Worm (Caenorhabditis elegans) whole organism, L3 larva: Measurements from ENCODE around the gene clc-23.

Experiments
- R02D3.7 ChIP-seq: fragments of 150-350 bp; optimal IDR thresholded peaks from 2 replicates; lab custom pipeline; 2014; ENCODE audit warnings: missing biosample characterization, missing genetic modification characterization
- ZK546.5 ChIP-seq: sonication (generic microtip); optimal IDR thresholded peaks from 2 replicates; lab custom pipeline; 2017; ENCODE audit warnings: missing biosample characterization, missing genetic modification characterization
- aly-2 ChIP-seq: fragments of 150-350 bp; optimal IDR thresholded peaks from 2 replicates; lab custom pipeline; 2014; ENCODE audit warnings: missing biosample characterization, missing genetic modification characterization
- ama-1 ChIP-seq: fragments of 150-350 bp; optimal IDR thresholded peaks from 2 replicates; lab custom pipeline; 2018
- ceh-16 ChIP-seq: sonication (generic microtip); optimal IDR thresholded peaks from 2 replicates; lab custom pipeline; 2017; ENCODE audit warnings: missing biosample characterization, missing genetic modification characterization
- ceh-28 ChIP-seq: fragments of 150-350 bp; optimal IDR thresholded peaks from 2 replicates; lab custom pipeline; 2014; ENCODE audit warnings: missing biosample characterization, missing genetic modification reagents, missing genetic modification characterization
- ceh-9 ChIP-seq: sonication (generic microtip); optimal IDR thresholded peaks from 2 replicates; lab custom pipeline; 2018; ENCODE audit warnings: missing biosample characterization, missing genetic modification characterization
- egl-27 ChIP-seq: sonication (generic microtip); optimal IDR thresholded peaks from 4 replicates; lab custom pipeline; 2017; ENCODE audit warnings: missing biosample characterization, missing genetic modification reagents, missing genetic modification characterization
- egl-5 ChIP-seq: fragments of 150-350 bp; optimal IDR thresholded peaks from 2 replicates; lab custom pipeline; 2017; ENCODE audit warnings: missing biosample characterization, missing genetic modification reagents, missing genetic modification characterization, inconsistent platforms
- elt-1 ChIP-seq: fragments of 150-350 bp; optimal IDR thresholded peaks from 2 replicates; lab custom pipeline; 2014; ENCODE audit warnings: missing biosample characterization, missing genetic modification characterization
- elt-2 ChIP-seq: sonication (generic microtip); optimal IDR thresholded peaks from 2 replicates; lab custom pipeline; 2016; ENCODE audit warnings: missing genetic modification reagents, mild to moderate bottlenecking, missing genetic modification characterization, missing compliant biosample characterization
- eor-1 ChIP-seq, 2 experiments: fragments of 150-350 bp; optimal IDR thresholded peaks; 2 replicates each; lab custom pipeline; 2014 to 2018; ENCODE audit warnings: missing biosample characterization in 2 of 2, missing genetic modification characterization in 2 of 2
- fkh-10 ChIP-seq: sonication (generic microtip); optimal IDR thresholded peaks from 2 replicates; lab custom pipeline; 2017; ENCODE audit warnings: missing biosample characterization, missing genetic modification reagents, missing genetic modification characterization
- fos-1 ChIP-seq: fragments of 150-350 bp; optimal IDR thresholded peaks from 2 replicates; lab custom pipeline; 2014; ENCODE audit warnings: missing biosample characterization, missing genetic modification characterization
- hmg-11 ChIP-seq: sonication (generic microtip); optimal IDR thresholded peaks from 2 replicates; lab custom pipeline; 2016; ENCODE audit warnings: missing genetic modification characterization, missing compliant biosample characterization
- lin-15B ChIP-seq: fragments of 150-350 bp; optimal IDR thresholded peaks from 2 replicates; lab custom pipeline; 2014; ENCODE audit warnings: missing biosample characterization, missing genetic modification characterization
- lin-39 ChIP-seq: fragments of 150-350 bp; optimal IDR thresholded peaks from 2 replicates; lab custom pipeline; 2018; ENCODE audit warnings: missing biosample characterization, missing genetic modification reagents, missing genetic modification characterization
- mdl-1 ChIP-seq: fragments of 150-350 bp; optimal IDR thresholded peaks from 2 replicates; lab custom pipeline; 2014; ENCODE audit warnings: missing biosample characterization, missing genetic modification characterization
- nfya-1 ChIP-seq: sonication (generic microtip); optimal IDR thresholded peaks from 2 replicates; lab custom pipeline; 2017; ENCODE audit warnings: missing genetic modification characterization, mild to moderate bottlenecking, missing compliant biosample characterization, antibody characterized with exemption, moderate library complexity; ENCODE audit not compliant: insufficient read depth
- nhr-12 ChIP-seq: fragments of 150-350 bp; optimal IDR thresholded peaks from 2 replicates; lab custom pipeline; 2014; ENCODE audit warnings: missing biosample characterization, missing genetic modification characterization
- nhr-23 ChIP-seq: fragments of 150-350 bp; optimal IDR thresholded peaks from 2 replicates; lab custom pipeline; 2014; ENCODE audit warnings: missing biosample characterization, missing genetic modification reagents, missing genetic modification characterization
- nhr-237 ChIP-seq: fragments of 150-350 bp; optimal IDR thresholded peaks from 2 replicates; lab custom pipeline; 2014; ENCODE audit warnings: missing biosample characterization, missing genetic modification characterization
- nhr-25 ChIP-seq: sonication (generic microtip); optimal IDR thresholded peaks from 2 replicates; lab custom pipeline; 2017; ENCODE audit warnings: missing biosample characterization, missing genetic modification characterization
- nhr-28 ChIP-seq: fragments of 150-350 bp; optimal IDR thresholded peaks from 2 replicates; lab custom pipeline; 2014; ENCODE audit warnings: missing biosample characterization, missing genetic modification characterization
- nhr-43 ChIP-seq: sonication (generic microtip); optimal IDR thresholded peaks from 2 replicates; lab custom pipeline; 2016; ENCODE audit warnings: mild to moderate bottlenecking, missing genetic modification characterization, missing compliant biosample characterization; ENCODE audit not compliant: poor library complexity, severe bottlenecking
- nhr-67 ChIP-seq: fragments of 150-350 bp; optimal IDR thresholded peaks from 2 replicates; lab custom pipeline; 2014; ENCODE audit warnings: missing biosample characterization, missing genetic modification characterization
- nhr-76 ChIP-seq: fragments of 150-350 bp; sonication (generic microtip); optimal IDR thresholded peaks from 5 replicates; lab custom pipeline; 2014; ENCODE audit warnings: missing biosample characterization, missing genetic modification characterization
- pha-4 ChIP-seq: fragments of 150-350 bp; optimal IDR thresholded peaks from 2 replicates; lab custom pipeline; 2014; ENCODE audit warnings: missing biosample characterization, missing genetic modification reagents, missing genetic modification characterization
- pqm-1 ChIP-seq: fragments of 150-350 bp; optimal IDR thresholded peaks from 2 replicates; lab custom pipeline; 2017; ENCODE audit warnings: missing biosample characterization, missing genetic modification characterization, inconsistent platforms
- sea-2 ChIP-seq: fragments of 150-350 bp; sonication (generic microtip); optimal IDR thresholded peaks from 4 replicates; lab custom pipeline; 2014; ENCODE audit warnings: missing biosample characterization, missing genetic modification reagents, missing genetic modification characterization
- snpc-4 ChIP-seq: fragments of 150-350 bp; optimal IDR thresholded peaks from 2 replicates; lab custom pipeline; 2014; ENCODE audit warnings: missing biosample characterization, missing genetic modification characterization
- unc-39 ChIP-seq: sonication (generic microtip); optimal IDR thresholded peaks from 4 replicates; lab custom pipeline; 2017; ENCODE audit warnings: missing biosample characterization, missing genetic modification characterization
- zag-1 ChIP-seq: fragments of 150-350 bp; optimal IDR thresholded peaks from 2 replicates; lab custom pipeline; 2014; ENCODE audit warnings: missing biosample characterization, missing genetic modification characterization
- ztf-11 ChIP-seq: fragments of 150-350 bp; optimal IDR thresholded peaks from 2 replicates; lab custom pipeline; 2014; ENCODE audit warnings: missing biosample characterization, missing genetic modification characterization
- ztf-4 ChIP-seq: fragments of 150-350 bp; optimal IDR thresholded peaks from 2 replicates; lab custom pipeline; 2014; ENCODE audit warnings: missing biosample characterization, missing genetic modification characterization

The clc-23 gene

ce11 chrIII:1020732-1021131, at the start of gene clc-23:
TSS of gene clc-23 (plus strand) at chrIII:1020954.
- TF ChIP-seq egl-5 (tag; lab: Kevin White, UChicago) = no peak
- no peak for TF ChIP-seq nhr-67 (tag; lab: Kevin White, UChicago)
- TF ChIP-seq nhr-23 (tag; lab: Kevin White, UChicago) = no peak
- no peak for TF ChIP-seq aly-2 (tag; lab: Kevin White, UChicago)
- no peak for TF ChIP-seq lin-15B (tag; lab: Kevin White, UChicago)
- TF ChIP-seq egl-27 = no peak
- peak; percentile 65 for TF ChIP-seq elt-2 (tag; lab: Kevin White, UChicago)
- TF ChIP-seq ceh-16 (tag; lab: Kevin White, UChicago) = no peak
- TF ChIP-seq hmg-11 (tag; lab: Kevin White, UChicago) = no peak

- TF ChIP-seq nhr-67 (tag; lab: Kevin White, UChicago) (no peak), nhr-237 (no peak), nhr-28 (tag; lab: Kevin White, UChicago) (no peak), pha-4 (tag; lab: Kevin White, UChicago) (no peak), ceh-9 (no peak), ZK546.5 (no peak), ceh-16 (tag; lab: Kevin White, UChicago) (no peak), nhr-12 (tag; lab: Kevin White, UChicago) (no peak), zag-1 (no peak), ztf-11 (tag; lab: Kevin White, UChicago) (no peak)
Observed at ce11 chrIII:978889-979288, 41.9 kb upstream of the clc-23 start.

- TF ChIP-seq ceh-28 (tag; lab: Kevin White, UChicago) = peak; percentile 89
- no peak for TF ChIP-seq zag-1
- TF ChIP-seq fos-1 (tag; lab: Kevin White, UChicago) = no peak
- no peak for TF ChIP-seq nhr-43
- TF ChIP-seq elt-2 (tag; lab: Kevin White, UChicago) = peak; percentile 45
- TF ChIP-seq nhr-25 (tag; lab: Kevin White, UChicago) = peak; percentile 1
- TF ChIP-seq hmg-11 (tag; lab: Kevin White, UChicago) = peak; percentile 55
- TF ChIP-seq lin-39 (tag; lab: Kevin White, UChicago) = peak; percentile 70
- TF ChIP-seq nfya-1 (tag; lab: Kevin White, UChicago) = peak; percentile 77
Observed at ce11 chrIII:981960-982359, 38.8 kb upstream of the clc-23 start.

ce11 chrIII:982961-983360, 37.8 kb upstream of the clc-23 start, which contains the start of gene tbc-10:
TSS of gene tbc-10 (plus strand) at chrIII:983261.
- no peak for TF ChIP-seq snpc-4
- TF ChIP-seq ama-1 = no peak

ce11 chrIII:989558-989957, 31.2 kb upstream of the clc-23 start:
- peak; percentile 84 for TF ChIP-seq fkh-10 (GFP tag; lab: Kevin White, UChicago)
- no peak for TF ChIP-seq ztf-11 (tag; lab: Kevin White, UChicago)
- TF ChIP-seq eor-1 (tag; optimal IDR thresholded peaks at IDR 0.05; lab: Kevin White, UChicago) = no peak

- TF ChIP-seq nhr-25 (tag; lab: Kevin White, UChicago) = no peak
- TF ChIP-seq sea-2 = no peak
- no peak for TF ChIP-seq nhr-76 (tag; lab: Kevin White, UChicago)
- TF ChIP-seq elt-1 (tag; lab: Kevin White, UChicago) = no peak
- TF ChIP-seq ceh-28 (tag; lab: Kevin White, UChicago) = no peak
- no peak for TF ChIP-seq unc-39 (tag; lab: Kevin White, UChicago)
- TF ChIP-seq ztf-4 (tag; lab: Kevin White, UChicago) = no peak
- no peak for TF ChIP-seq zag-1
- no peak for TF ChIP-seq nhr-237
- no peak for TF ChIP-seq nhr-67 (tag; lab: Kevin White, UChicago)
- TF ChIP-seq pqm-1 = no peak
- TF ChIP-seq nhr-43 = no peak
- TF ChIP-seq R02D3.7 (tag; lab: Kevin White, UChicago) = no peak
- TF ChIP-seq mdl-1 (tag; lab: Kevin White, UChicago) = no peak
Observed at ce11 chrIII:991581-991980, 29.2 kb upstream of the clc-23 start, which contains the start of gene trp-2. TSS of gene trp-2 (plus strand) at chrIII:991881.
